Fruit fly (Drosophila melanogaster) whole organism, wandering third instar larva: Measurements from ENCODE around the gene Bacc.

Experiments used
- CG9705 ChIP-seq: fragments of 200-800 bp; sonication (Bioruptor generic); optimal IDR thresholded peaks from 2 replicates; lab custom pipeline; 2018; ENCODE audit warnings: missing biosample characterization, mild to moderate bottlenecking, missing genetic modification characterization
- CrebA ChIP-seq: fragments of 200-800 bp; sonication (Bioruptor generic); optimal IDR thresholded peaks from 2 replicates; lab custom pipeline; 2016; ENCODE audit warnings: missing biosample characterization, mild to moderate bottlenecking, missing genetic modification characterization, borderline replicate concordance
- Dfd ChIP-seq: fragments of >200 bp; optimal IDR thresholded peaks from 2 replicates; lab custom pipeline; 2017; ENCODE audit warnings: missing biosample characterization, missing genetic modification characterization
- HLH106 ChIP-seq: fragments of 200-800 bp; optimal IDR thresholded peaks from 3 replicates; lab custom pipeline; 2019; ENCODE audit warnings: missing biosample characterization, mild to moderate bottlenecking, missing genetic modification characterization, moderate library complexity
- Hr78 ChIP-seq: fragments of >200 bp; optimal IDR thresholded peaks from 2 replicates; lab custom pipeline; 2017; ENCODE audit warnings: missing biosample characterization, missing genetic modification characterization
- Myc ChIP-seq: fragments of >200 bp; optimal IDR thresholded peaks from 2 replicates; lab custom pipeline; 2017
- OdsH ChIP-seq: fragments of 200-800 bp; sonication (Bioruptor generic); optimal IDR thresholded peaks from 2 replicates; lab custom pipeline; 2016; ENCODE audit warnings: missing biosample characterization, mild to moderate bottlenecking, missing genetic modification characterization
- br ChIP-seq: fragments of 200-800 bp; sonication (Bioruptor generic); optimal IDR thresholded peaks from 2 replicates; lab custom pipeline; 2016; ENCODE audit warnings: missing biosample characterization, missing genetic modification characterization
- brk ChIP-seq: fragments of 200-800 bp; sonication (Bioruptor generic); optimal IDR thresholded peaks from 2 replicates; lab custom pipeline; 2016; ENCODE audit warnings: missing biosample characterization, mild to moderate bottlenecking, missing genetic modification characterization
- dl ChIP-seq, 2 experiments: fragments of 175-275, 200-275 bp in 1 of 2; fragments of 200-275 bp in 1 of 2; sonication (Bioruptor generic); optimal IDR thresholded peaks; lab custom pipeline; 2018; ENCODE audit warnings: mild to moderate bottlenecking in 2 of 2, missing biosample characterization in 2 of 2, missing genetic modification characterization in 2 of 2, moderate library complexity in 2 of 2; ENCODE audit not compliant: partially characterized antibody in 2 of 2, insufficient read depth in 1 of 2
- dmrt93B ChIP-seq: fragments of 200-800 bp; sonication (Bioruptor generic); optimal IDR thresholded peaks from 2 replicates; lab custom pipeline; 2018; ENCODE audit warnings: missing biosample characterization, mild to moderate bottlenecking, missing genetic modification characterization
- jim ChIP-seq: fragments of 175-275, 200-325 bp; sonication (Bioruptor generic); optimal IDR thresholded peaks from 2 replicates; lab custom pipeline; 2016; ENCODE audit warnings: missing biosample characterization, mild to moderate bottlenecking, missing genetic modification characterization
- sage ChIP-seq: fragments of 200-800 bp; sonication (Bioruptor generic); optimal IDR thresholded peaks from 2 replicates; lab custom pipeline; 2016; ENCODE audit warnings: missing biosample characterization, mild to moderate bottlenecking, missing genetic modification characterization
- tai ChIP-seq: sonication (Bioruptor generic); optimal IDR thresholded peaks from 2 replicates; lab custom pipeline; 2016; ENCODE audit warnings: missing biosample characterization, missing genetic modification characterization

DNA sequence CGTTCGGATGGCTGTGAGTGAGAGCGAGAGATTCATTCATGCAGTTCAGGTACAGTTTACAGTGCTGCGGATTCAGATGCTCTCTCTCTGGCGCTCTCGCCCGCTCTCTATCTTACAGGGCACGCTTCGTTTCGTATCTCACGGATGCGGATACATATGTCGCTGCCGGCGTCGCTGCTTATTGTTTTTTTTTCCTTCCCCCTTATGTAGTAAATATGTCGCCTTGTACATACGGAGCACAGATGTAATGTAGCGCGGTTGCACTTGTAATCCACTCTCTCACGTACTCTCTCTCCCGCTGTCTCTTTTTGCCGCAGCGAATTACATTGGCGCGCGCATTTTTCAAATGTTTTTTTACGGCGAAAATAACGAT, 3.1 kb downstream of the Bacc start:
- no peak for TF ChIP-seq Dfd (GFP tag; lab: Kevin White, UChicago)
- no peak for TF ChIP-seq brk (GFP tag; lab: Kevin White, UChicago)
- no peak for TF ChIP-seq CrebA (GFP tag; lab: Kevin White, UChicago)
- no peak for TF ChIP-seq Myc
- no peak for TF ChIP-seq OdsH (GFP tag; lab: Kevin White, UChicago)
- no peak for TF ChIP-seq HLH106 (tag; lab: Kevin White, UChicago)
- TF ChIP-seq Hr78 = no peak
- TF ChIP-seq sage (GFP tag; lab: Kevin White, UChicago) = peak; percentile 71
- peak; percentile 97 for TF ChIP-seq dl (GFP tag; optimal IDR thresholded peaks at IDR 0.05; lab: Kevin White, UChicago; ENCODE audit: insufficient read depth in 1 of 2, partially characterized antibody in 2 of 2)
- no peak for TF ChIP-seq CG9705 (GFP tag; lab: Kevin White, UChicago)
- TF ChIP-seq tai = no peak
- TF ChIP-seq br (GFP tag; lab: Kevin White, UChicago) = no peak
- TF ChIP-seq jim = peak; percentile 23
- no peak for TF ChIP-seq dmrt93B (GFP tag; lab: Kevin White, UChicago)
